Worm (Caenorhabditis elegans): ENCODE measurements around the gene txt-13.

Gene txt-13

ce11 chrII:10570302-10570701 is at the start of gene txt-13:
Gene txt-13 (plus strand): TSS chrII:10570602.
- TF ChIP-seq him-1 (tag; optimal IDR thresholded peaks at IDR 0.05) (no peak), dao-5 (tag; optimal IDR thresholded peaks at IDR 0.05) (no peak), W03F9.2 (tag; optimal IDR thresholded peaks at IDR 0.05) (no peak)

- TF ChIP-seq W03F9.2 (tag; optimal IDR thresholded peaks at IDR 0.05) (no peak), him-1 (tag; optimal IDR thresholded peaks at IDR 0.05) (no peak), dao-5 (tag; optimal IDR thresholded peaks at IDR 0.05) (no peak)
Measured at ce11 chrII:10523031-10523430, 47.4 kb upstream of the txt-13 start.

- TF ChIP-seq W03F9.2 (tag; optimal IDR thresholded peaks at IDR 0.05) = no peak
- TF ChIP-seq him-1 (tag; optimal IDR thresholded peaks at IDR 0.05) = no peak
- TF ChIP-seq dao-5 (tag; optimal IDR thresholded peaks at IDR 0.05) = no peak
Measured at ce11 chrII:10523583-10523982, 46.8 kb upstream of the txt-13 start, which contains the start of gene F59B10.5. Gene F59B10.5 (minus strand): TSS chrII:10523683.

ce11 chrII:10524374-10524773 is 46.0 kb upstream of the txt-13 start, which contains the start of gene F59B10.6:
Gene F59B10.6 (minus strand): TSS chrII:10524474.
- TF ChIP-seq him-1 (tag; optimal IDR thresholded peaks at IDR 0.05) = no peak
- no peak for TF ChIP-seq W03F9.2 (tag; optimal IDR thresholded peaks at IDR 0.05)
- TF ChIP-seq dao-5 (tag; optimal IDR thresholded peaks at IDR 0.05) = no peak

ce11 chrII:10525134-10525533 is 45.3 kb upstream of the txt-13 start:
- TF ChIP-seq him-1 (tag; optimal IDR thresholded peaks at IDR 0.05) (no peak), W03F9.2 (tag; optimal IDR thresholded peaks at IDR 0.05) (no peak), dao-5 (tag; optimal IDR thresholded peaks at IDR 0.05) (no peak)

- TF ChIP-seq him-1 (tag; optimal IDR thresholded peaks at IDR 0.05) (peak; percentile 34), W03F9.2 (tag; optimal IDR thresholded peaks at IDR 0.05) (no peak), dao-5 (tag; optimal IDR thresholded peaks at IDR 0.05) (no peak)
Measured at ce11 chrII:10527649-10528134, 42.7 kb upstream of the txt-13 start, which contains the start of gene mab-10. Gene mab-10 (plus strand): TSS chrII:10528084.

ce11 chrII:10529218-10529751 is 41.1 kb upstream of the txt-13 start:
- TF ChIP-seq dao-5 (tag; optimal IDR thresholded peaks at IDR 0.05) (no peak), him-1 (tag; optimal IDR thresholded peaks at IDR 0.05) (no peak)

ce11 chrII:10530907-10531306 is 39.5 kb upstream of the txt-13 start:
- no peak for TF ChIP-seq him-1 (tag; optimal IDR thresholded peaks at IDR 0.05)
- TF ChIP-seq W03F9.2 (tag; optimal IDR thresholded peaks at IDR 0.05) = no peak
- no peak for TF ChIP-seq dao-5 (tag; optimal IDR thresholded peaks at IDR 0.05)

ce11 chrII:10531604-10532003 is 38.8 kb upstream of the txt-13 start:
- TF ChIP-seq W03F9.2 (tag; optimal IDR thresholded peaks at IDR 0.05) (no peak), him-1 (tag; optimal IDR thresholded peaks at IDR 0.05) (no peak), dao-5 (tag; optimal IDR thresholded peaks at IDR 0.05) (no peak)

- no peak for TF ChIP-seq him-1 (tag; optimal IDR thresholded peaks at IDR 0.05)
Measured at ce11 chrII:10533985-10534384, 36.4 kb upstream of the txt-13 start.

ce11 chrII:10537571-10537970 is 32.8 kb upstream of the txt-13 start, which contains the start of gene R166.2:
Gene R166.2 (minus strand): TSS chrII:10537671.
- TF ChIP-seq him-1 (tag; optimal IDR thresholded peaks at IDR 0.05) (no peak), dao-5 (tag; optimal IDR thresholded peaks at IDR 0.05) (no peak), W03F9.2 (tag; optimal IDR thresholded peaks at IDR 0.05) (no peak)

ce11 chrII:10537988-10538387 is 32.4 kb upstream of the txt-13 start:
- TF ChIP-seq dao-5 (tag; optimal IDR thresholded peaks at IDR 0.05) (no peak), him-1 (tag; optimal IDR thresholded peaks at IDR 0.05) (peak; percentile 71)

ce11 chrII:10539232-10539631 is 31.2 kb upstream of the txt-13 start, which contains the start of gene R166.3:
Gene R166.3 (minus strand): TSS chrII:10539332.
- TF ChIP-seq dao-5 (tag; optimal IDR thresholded peaks at IDR 0.05) (no peak), W03F9.2 (tag; optimal IDR thresholded peaks at IDR 0.05) (no peak), him-1 (tag; optimal IDR thresholded peaks at IDR 0.05) (no peak)

- peak; percentile 88 for TF ChIP-seq him-1 (tag; optimal IDR thresholded peaks at IDR 0.05)
- peak; percentile 62 for TF ChIP-seq dao-5 (tag; optimal IDR thresholded peaks at IDR 0.05)
- TF ChIP-seq W03F9.2 (tag; optimal IDR thresholded peaks at IDR 0.05) = peak; percentile 90
Measured at ce11 chrII:10541923-10542486, 28.4 kb upstream of the txt-13 start, which contains the start of gene pro-1. Gene pro-1 (minus strand): TSS chrII:10541996.
